Worm (Caenorhabditis elegans) whole organism, L1 larva: Measurements from ENCODE around the gene F12A10.6.

ENCODE experiments used
- mep-1 ChIP-seq: fragments of 150-350 bp; optimal IDR thresholded peaks from 2 replicates; lab custom pipeline; 2014; ENCODE audit warnings: missing biosample characterization, missing genetic modification characterization
- tbx-2 ChIP-seq: sonication (generic microtip); optimal IDR thresholded peaks from 2 replicates; lab custom pipeline; 2016; ENCODE audit warnings: missing genetic modification characterization, missing compliant biosample characterization

ce11 chrII:5449219-5449618 lies 45.1 kb downstream of the F12A10.6 start:
- TF ChIP-seq mep-1 (tag; lab: Kevin White, UChicago) (no peak), tbx-2 (tag; lab: Kevin White, UChicago) (no peak)
